Worm (Caenorhabditis elegans) whole organism, midembryonic: ENCODE data around the gene erp-44.3.
"Not testable (repeated sequence)": the region's sequence is repeated elsewhere in the genome, so short reads cannot be mapped to it uniquely, and the experiment has no call there.

ENCODE experiments used
- T22C8.4 ChIP-seq: fragments of 200-800 bp; sonication (Bioruptor generic); IDR thresholded peaks from 2 replicates; pipeline ENCODE4 v1.3.6; 2022; ENCODE audit warnings: missing genetic modification characterization, missing compliant biosample characterization
- cog-1 ChIP-seq: sonication (generic microtip); optimal IDR thresholded peaks from 2 replicates; lab custom pipeline; 2016; ENCODE audit warnings: missing genetic modification characterization, missing compliant biosample characterization
- flt-1 ChIP-seq: fragments of 200-800 bp; sonication (Bioruptor generic); IDR thresholded peaks from 2 replicates; pipeline ENCODE4 v1.3.6; 2022; ENCODE audit warnings: missing genetic modification characterization, missing compliant biosample characterization
- klf-2 ChIP-seq: fragments of 200-800 bp; sonication (Bioruptor generic); conservative IDR thresholded peaks from 2 replicates; pipeline ENCODE4 v1.3.6; 2022; ENCODE audit warnings: missing genetic modification reagents, missing genetic modification characterization, missing compliant biosample characterization
- med-1 ChIP-seq: sonication (generic microtip); optimal IDR thresholded peaks from 2 replicates; lab custom pipeline; 2017; ENCODE audit warnings: missing genetic modification characterization, mild to moderate bottlenecking, missing compliant biosample characterization, antibody characterized with exemption, missing genetic modification reagents; ENCODE audit not compliant: insufficient read depth
- ref-1 ChIP-seq: fragments of 200-800 bp; sonication (Bioruptor generic); conservative IDR thresholded peaks from 2 replicates; pipeline ENCODE4 v1.3.6; 2022; ENCODE audit warnings: missing genetic modification reagents, missing genetic modification characterization, missing compliant biosample characterization
- tab-1 ChIP-seq: fragments of 200-800 bp; sonication (Bioruptor generic); IDR thresholded peaks from 2 replicates; pipeline ENCODE4 v1.3.6; 2022; ENCODE audit warnings: missing genetic modification characterization, missing compliant biosample characterization
- ztf-23 ChIP-seq: fragments of 200-800 bp; sonication (Bioruptor generic); IDR thresholded peaks from 2 replicates; pipeline ENCODE4 v1.3.6; 2022; ENCODE audit warnings: missing genetic modification reagents, missing genetic modification characterization, missing compliant biosample characterization
- ztf-29 ChIP-seq: fragments of 200-800 bp; sonication (Bioruptor generic); IDR thresholded peaks from 2 replicates; pipeline ENCODE4 v1.3.6; 2022; ENCODE audit warnings: missing genetic modification reagents, missing genetic modification characterization, missing compliant biosample characterization

Gene erp-44.3

DNA sequence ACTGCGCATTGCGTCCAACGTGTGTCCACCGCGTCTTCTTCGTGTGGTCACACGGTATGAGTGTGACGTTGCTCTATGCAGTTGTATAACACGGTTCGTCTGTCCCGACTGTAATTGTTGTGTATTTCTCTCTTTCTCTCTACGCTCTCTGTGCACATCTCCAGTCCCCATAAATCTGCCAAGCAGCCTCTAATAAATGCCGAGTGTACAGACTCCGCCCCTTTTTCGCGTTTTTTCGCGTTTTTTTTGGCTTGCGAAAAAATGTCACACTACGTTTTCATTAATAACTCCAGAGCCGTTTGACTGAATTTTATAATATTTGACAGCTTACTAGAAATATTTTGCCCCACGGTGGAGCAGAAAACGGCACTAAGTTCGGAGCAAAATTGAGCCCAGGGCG lies at the start of gene erp-44.3:
erp-44.3 (plus strand) TSS at position 301 of the 400 bp plus-strand sequence.
- TF ChIP-seq tab-1; med-1 (GFP tag; lab: Kevin White, UChicago); cog-1: not testable (repeated sequence)

DNA sequence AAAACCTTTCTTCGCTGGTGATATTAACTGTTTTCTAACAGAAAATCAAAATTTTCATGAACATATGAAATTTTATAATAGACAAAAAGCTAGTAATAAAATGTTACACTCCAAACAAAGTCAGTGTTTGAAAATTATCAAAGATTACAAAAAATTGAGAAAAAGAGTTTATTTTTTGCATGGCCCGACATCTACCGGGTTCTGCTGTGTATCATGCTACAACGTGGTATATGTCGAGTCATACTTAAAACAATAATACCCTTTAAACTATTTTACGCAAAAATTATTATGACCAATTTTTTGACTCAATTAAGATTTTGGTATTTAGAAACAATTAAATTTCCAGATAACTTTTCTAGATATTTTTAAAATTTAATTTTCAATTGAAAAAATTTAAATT lies 46.9 kb upstream of the erp-44.3 start:
- TF ChIP-seq ztf-29 (GFP tag; lab: Robert Waterston, UW) (no peak), ztf-23 (no peak), T22C8.4 (no peak), klf-2 (GFP tag; lab: Robert Waterston, UW) (no peak), med-1 (GFP tag; lab: Kevin White, UChicago) (no peak), ref-1 (GFP tag; lab: Robert Waterston, UW) (no peak), cog-1 (no peak), flt-1 (no peak), tab-1 (no peak)

DNA sequence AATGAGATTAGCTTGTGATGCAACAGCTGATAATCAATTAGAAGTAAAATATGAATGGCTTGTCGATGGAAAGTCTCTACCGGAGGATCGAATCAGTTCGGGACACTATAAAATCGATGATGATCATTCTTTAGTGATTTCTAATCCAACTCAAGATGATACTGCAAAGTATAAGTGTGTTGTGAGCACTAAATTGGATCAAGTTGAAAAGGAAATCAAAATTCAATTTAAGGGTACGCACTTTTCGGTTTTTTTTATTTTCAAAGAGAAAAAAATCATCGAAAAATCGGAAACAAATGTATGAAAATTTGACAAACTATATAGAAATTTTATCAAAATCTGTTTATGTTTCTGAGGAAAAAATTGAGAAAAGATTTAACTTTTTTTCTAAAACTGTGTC lies 45.9 kb upstream of the erp-44.3 start:
- no peak for TF ChIP-seq ztf-29 (GFP tag; lab: Robert Waterston, UW)
- no peak for TF ChIP-seq med-1 (GFP tag; lab: Kevin White, UChicago)
- TF ChIP-seq ref-1 (GFP tag; lab: Robert Waterston, UW), result no peak
- no peak for TF ChIP-seq ztf-23
- TF ChIP-seq tab-1, result no peak

DNA sequence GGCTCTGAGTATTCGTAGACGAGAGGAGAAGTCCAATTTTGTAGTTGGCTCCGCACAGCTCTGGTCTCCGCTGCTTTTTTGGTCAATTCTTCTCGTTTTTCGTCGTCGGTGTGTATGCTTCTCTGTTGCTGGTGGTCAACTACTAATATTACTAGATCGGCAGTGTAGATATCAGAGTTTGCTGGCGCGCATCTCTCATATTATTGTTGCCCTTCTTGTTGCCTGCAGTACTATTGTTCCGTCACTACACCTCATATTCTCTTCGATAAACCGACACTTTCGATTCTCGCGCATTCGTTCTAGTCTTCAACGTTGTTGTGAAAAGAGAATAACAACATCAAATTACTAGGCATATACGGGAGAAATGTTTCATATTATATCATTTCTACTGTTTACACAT lies 42.3 kb upstream of the erp-44.3 start:
- TF ChIP-seq ztf-29 (GFP tag; lab: Robert Waterston, UW) (no peak), klf-2 (GFP tag; lab: Robert Waterston, UW) (no peak)

DNA sequence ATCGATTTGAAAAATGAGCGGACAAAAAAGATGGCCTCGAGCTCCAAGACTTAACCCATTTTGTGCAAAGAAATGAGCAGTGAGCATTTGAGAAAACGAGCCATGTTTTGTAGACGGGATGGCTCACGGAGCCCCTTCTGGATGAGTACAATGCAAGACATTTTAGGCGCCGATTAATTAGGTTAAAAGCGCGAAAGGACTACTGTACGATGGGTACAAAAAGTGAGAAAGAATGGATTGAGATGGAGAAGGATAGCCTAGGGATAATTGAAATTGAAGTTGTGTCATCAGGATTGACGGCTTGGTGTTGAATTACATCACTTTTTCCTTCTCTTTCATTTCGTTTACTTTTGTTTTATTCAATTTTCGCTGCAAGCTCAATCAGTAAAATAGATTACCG lies 41.7 kb upstream of the erp-44.3 start:
- TF ChIP-seq ref-1 (GFP tag; lab: Robert Waterston, UW) (no peak), cog-1 (no peak), T22C8.4 (no peak), ztf-29 (GFP tag; lab: Robert Waterston, UW) (no peak), med-1 (GFP tag; lab: Kevin White, UChicago) (no peak), flt-1 (no peak)

DNA sequence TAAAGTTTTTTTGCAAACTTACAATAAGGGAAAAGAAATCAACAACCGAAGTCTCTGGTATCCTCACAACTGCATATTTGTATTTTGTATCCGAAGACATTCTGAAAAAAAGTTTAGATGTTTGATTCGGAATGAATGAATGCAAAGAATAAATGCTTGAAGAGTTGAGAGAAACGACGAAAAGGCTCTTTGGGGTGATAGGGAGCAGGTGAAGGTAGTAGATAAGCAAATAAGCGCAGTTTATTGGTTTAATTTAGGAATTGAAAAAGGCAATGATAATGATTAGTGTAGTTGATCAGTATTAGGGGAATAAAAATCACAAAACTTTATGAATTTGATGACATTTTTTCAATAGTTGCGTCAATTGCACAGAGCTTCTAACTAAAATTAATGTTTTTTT lies 35.9 kb upstream of the erp-44.3 start, which contains the start of gene nsy-7:
nsy-7 (minus strand) TSS at position 101 of the 400 bp plus-strand sequence.
- TF ChIP-seq klf-2 (GFP tag; lab: Robert Waterston, UW) (no peak), ztf-29 (GFP tag; lab: Robert Waterston, UW) (no peak), flt-1 (no peak), ztf-23 (no peak), T22C8.4 (no peak), ref-1 (GFP tag; lab: Robert Waterston, UW) (no peak), cog-1 (no peak), med-1 (GFP tag; lab: Kevin White, UChicago) (no peak), tab-1 (no peak)

DNA sequence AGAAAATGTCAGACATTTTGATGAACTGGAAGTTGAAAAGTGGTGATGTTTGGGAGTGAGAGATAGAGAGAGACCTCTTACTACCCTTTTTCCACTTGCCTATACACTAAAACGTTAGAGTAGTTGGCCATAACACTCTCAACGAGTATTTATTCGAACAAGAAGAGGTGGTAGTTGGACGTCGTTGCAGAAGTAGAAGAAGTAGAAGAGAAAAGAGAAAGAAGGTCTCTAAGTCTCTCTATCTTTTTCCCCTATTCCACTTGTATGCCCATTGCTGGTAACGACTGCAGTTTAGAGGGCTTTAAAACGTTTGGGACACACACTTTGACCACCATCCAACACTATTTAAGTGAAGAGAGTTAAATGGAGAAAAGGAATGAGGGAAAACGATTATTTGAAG lies 30.9 kb upstream of the erp-44.3 start:
- TF ChIP-seq klf-2 (GFP tag; lab: Robert Waterston, UW) (no peak), ref-1 (GFP tag; lab: Robert Waterston, UW) (no peak), flt-1 (no peak), ztf-23 (no peak), ztf-29 (GFP tag; lab: Robert Waterston, UW) (no peak), med-1 (GFP tag; lab: Kevin White, UChicago) (no peak)

DNA sequence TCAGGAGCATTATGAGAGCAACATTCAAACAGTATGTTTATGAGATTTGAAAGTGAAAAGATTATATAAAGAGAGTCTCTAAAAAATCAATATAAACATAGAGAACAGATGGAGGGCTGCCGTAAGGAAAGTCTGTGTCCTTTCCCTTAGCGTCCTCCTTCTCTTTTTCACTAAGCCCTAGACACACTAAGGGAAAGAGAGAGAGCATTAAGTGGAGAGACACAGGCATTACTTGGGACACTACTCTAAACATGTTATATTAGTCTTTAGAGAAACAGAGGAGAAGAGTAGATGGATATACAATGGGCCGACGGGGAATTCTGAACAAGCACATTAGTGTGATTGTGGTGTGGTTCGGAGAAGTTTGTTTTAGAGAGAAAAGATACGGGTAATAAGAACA lies 26.1 kb upstream of the erp-44.3 start:
- TF ChIP-seq ref-1 (GFP tag; lab: Robert Waterston, UW) (no peak), cog-1 (no peak), ztf-23 (no peak), med-1 (GFP tag; lab: Kevin White, UChicago) (no peak), T22C8.4 (no peak), tab-1 (no peak), ztf-29 (GFP tag; lab: Robert Waterston, UW) (no peak), flt-1 (no peak)

DNA sequence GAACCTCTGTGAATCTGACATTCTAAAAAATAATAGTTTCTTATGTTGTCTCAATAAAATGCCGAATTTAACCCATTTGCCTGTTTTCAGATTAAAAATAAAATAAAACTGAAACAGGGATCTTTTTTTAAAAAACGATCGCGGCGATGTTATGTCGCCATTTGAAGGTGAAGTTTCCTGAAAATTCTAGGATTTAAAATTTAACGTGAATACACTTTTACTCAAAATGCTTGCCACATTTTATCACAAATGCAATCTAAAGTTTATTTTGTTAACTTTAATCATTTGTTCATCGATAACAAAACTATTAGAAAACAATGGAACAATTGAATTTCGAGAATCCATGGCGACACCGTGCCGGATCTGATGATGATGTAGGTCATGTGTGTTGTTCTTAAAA lies 22.8 kb upstream of the erp-44.3 start, which contains the start of gene Y42H9AR.2:
Y42H9AR.2 (plus strand) TSS at position 301 of the 400 bp plus-strand sequence.
- no peak for TF ChIP-seq ztf-23
- no peak for TF ChIP-seq tab-1
- TF ChIP-seq T22C8.4, result no peak

DNA sequence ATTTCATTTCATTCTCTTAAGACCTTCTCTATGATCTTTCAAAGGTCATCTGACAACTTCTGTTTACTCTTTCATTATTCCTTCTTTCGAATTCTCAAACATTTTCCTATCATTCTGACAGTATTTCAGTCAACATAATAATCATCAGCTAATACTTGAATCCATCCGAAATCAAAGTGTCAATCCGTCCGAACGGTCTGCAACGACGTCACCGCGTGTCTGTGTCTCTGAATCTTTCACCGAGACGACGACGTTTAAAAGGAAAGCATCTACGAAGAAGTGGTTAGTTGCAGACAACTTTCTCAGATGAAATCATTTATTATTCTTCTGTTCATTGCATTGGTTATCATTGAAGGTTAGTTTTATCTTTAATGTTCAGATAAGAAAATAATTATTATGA lies 20.2 kb upstream of the erp-44.3 start, which contains the start of gene Y42H9AR.5:
Y42H9AR.5 (plus strand) TSS at position 301 of the 400 bp plus-strand sequence.
- TF ChIP-seq cog-1, result no peak
- TF ChIP-seq ztf-29 (GFP tag; lab: Robert Waterston, UW), result no peak
- TF ChIP-seq flt-1, result no peak
- TF ChIP-seq klf-2 (GFP tag; lab: Robert Waterston, UW), result no peak
- no peak for TF ChIP-seq ref-1 (GFP tag; lab: Robert Waterston, UW)
- no peak for TF ChIP-seq tab-1
- no peak for TF ChIP-seq ztf-23
- TF ChIP-seq med-1 (GFP tag; lab: Kevin White, UChicago), result no peak
- TF ChIP-seq T22C8.4, result no peak

DNA sequence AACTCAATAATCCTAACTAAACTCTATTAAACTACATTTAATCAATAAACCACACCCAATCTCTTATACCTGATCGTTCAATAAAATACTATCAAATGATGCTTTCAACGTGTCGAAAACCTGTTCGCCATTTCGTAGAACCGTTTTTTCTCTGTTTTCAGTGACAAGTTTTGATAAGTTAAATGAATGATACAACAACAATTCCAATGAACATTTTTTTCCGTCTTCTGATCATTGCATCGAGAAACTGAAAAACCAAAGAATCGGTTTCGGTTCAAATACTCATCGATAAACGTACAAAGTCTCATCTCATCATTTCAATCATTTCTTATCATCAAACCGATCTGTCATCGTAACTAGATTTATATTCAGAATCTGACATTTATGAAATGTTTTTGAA lies 19.3 kb upstream of the erp-44.3 start:
- TF ChIP-seq ref-1 (GFP tag; lab: Robert Waterston, UW) (no peak), flt-1 (no peak), med-1 (GFP tag; lab: Kevin White, UChicago) (no peak), tab-1 (no peak), cog-1 (no peak), ztf-23 (no peak), ztf-29 (GFP tag; lab: Robert Waterston, UW) (no peak), klf-2 (GFP tag; lab: Robert Waterston, UW) (no peak), T22C8.4 (no peak)
